Worm (Caenorhabditis elegans) whole organism, L4 larva: Measurements from ENCODE around the gene cka-1.

Experiments
- lin-15B ChIP-seq: fragments of 150-350 bp; sonication (generic microtip); optimal IDR thresholded peaks from 3 replicates; lab custom pipeline; 2014; ENCODE audit warnings: missing biosample characterization, missing genetic modification characterization
- mdl-1 ChIP-seq, 2 experiments: fragments of 150-350 bp in 1 of 2; sonication (generic microtip) in 1 of 2; optimal IDR thresholded peaks; 2 replicates each; lab custom pipeline; 2014 to 2017; ENCODE audit warnings: missing biosample characterization in 2 of 2, missing genetic modification characterization in 2 of 2

ce11 chrIV:9718396-9718795 lies 19.0 kb downstream of the cka-1 start:
- TF ChIP-seq mdl-1 (tag; optimal IDR thresholded peaks at IDR 0.05; lab: Kevin White, UChicago) (peak; percentile 27 to 84), lin-15B (no peak)
